Worm (Caenorhabditis elegans): Measurements from ENCODE around the gene T26H5.14.

Gene T26H5.14

DNA sequence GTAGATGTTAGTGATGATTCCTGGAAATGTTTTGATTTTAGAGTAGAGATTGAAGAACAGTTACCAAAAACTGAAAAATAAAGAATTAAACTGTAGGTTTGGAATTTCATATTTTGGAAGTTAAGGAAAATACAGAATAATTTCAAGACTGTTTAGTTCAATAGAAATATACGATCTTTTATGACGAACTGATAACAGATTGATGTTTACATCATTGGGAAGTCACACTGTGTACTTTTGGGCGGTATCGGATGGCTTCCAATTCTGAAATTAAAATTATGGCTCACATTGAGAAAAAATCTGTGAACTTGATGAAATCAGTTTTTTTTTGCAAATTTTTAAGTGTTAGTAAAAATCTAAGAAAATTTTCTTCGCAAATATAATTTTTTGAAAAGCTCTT is 16.5 kb upstream of the T26H5.14 start, which contains the start of gene T26H5.8:
Gene T26H5.8 (minus strand): TSS at position 270 of the 400 bp plus-strand sequence.
- TF ChIP-seq him-1 (tag; optimal IDR thresholded peaks at IDR 0.05) (no peak), W03F9.2 (tag; optimal IDR thresholded peaks at IDR 0.05) (peak; percentile 34), dao-5 (tag; optimal IDR thresholded peaks at IDR 0.05) (no peak)

DNA sequence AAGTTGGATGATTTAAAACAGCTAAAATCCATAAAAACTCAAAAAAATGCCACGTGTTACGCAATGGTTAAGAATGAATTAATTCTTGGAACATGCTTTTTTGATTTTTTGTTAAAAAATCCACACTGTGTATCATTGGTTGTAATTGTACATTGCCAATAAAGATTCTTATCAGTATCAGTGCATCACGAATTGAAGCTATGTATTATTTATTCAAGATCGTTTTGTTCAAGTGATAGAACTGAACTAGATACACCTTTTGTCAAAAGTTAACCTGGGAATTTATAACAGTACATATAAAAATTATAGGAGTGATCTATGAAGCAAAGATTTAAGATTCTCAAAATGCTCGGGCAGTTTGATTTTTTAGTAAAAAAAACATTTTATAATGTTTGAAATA is 14.3 kb upstream of the T26H5.14 start:
- TF ChIP-seq him-1 (tag; optimal IDR thresholded peaks at IDR 0.05), result no peak
- TF ChIP-seq W03F9.2 (tag; optimal IDR thresholded peaks at IDR 0.05), result no peak
- TF ChIP-seq dao-5 (tag; optimal IDR thresholded peaks at IDR 0.05), result no peak

ce11 chrV:15436133-15436532 is 12.8 kb upstream of the T26H5.14 start:
- TF ChIP-seq dao-5 (tag; optimal IDR thresholded peaks at IDR 0.05) (no peak), him-1 (tag; optimal IDR thresholded peaks at IDR 0.05) (no peak), W03F9.2 (tag; optimal IDR thresholded peaks at IDR 0.05) (no peak)

DNA sequence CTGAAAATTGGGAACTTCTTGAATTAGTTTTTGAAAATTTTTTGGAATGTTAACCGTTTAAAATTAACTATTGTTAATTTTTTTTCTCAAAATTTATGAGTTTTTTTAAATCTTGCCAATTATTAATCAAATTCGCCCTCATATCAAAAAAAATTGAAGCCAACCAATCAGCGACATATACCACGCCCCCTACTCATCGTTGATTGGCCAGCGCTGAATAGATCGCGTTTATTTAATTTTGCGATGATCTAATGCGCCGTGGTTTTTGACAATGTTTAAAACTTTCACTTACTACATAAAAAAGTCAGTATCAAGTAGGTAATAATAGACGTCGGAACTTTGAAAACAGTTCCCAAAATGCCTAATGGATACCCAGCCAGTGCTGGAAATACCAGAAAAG is 6.6 kb upstream of the T26H5.14 start:
- TF ChIP-seq W03F9.2 (tag; optimal IDR thresholded peaks at IDR 0.05) (no peak), him-1 (tag; optimal IDR thresholded peaks at IDR 0.05) (no peak), dao-5 (tag; optimal IDR thresholded peaks at IDR 0.05) (no peak)

DNA sequence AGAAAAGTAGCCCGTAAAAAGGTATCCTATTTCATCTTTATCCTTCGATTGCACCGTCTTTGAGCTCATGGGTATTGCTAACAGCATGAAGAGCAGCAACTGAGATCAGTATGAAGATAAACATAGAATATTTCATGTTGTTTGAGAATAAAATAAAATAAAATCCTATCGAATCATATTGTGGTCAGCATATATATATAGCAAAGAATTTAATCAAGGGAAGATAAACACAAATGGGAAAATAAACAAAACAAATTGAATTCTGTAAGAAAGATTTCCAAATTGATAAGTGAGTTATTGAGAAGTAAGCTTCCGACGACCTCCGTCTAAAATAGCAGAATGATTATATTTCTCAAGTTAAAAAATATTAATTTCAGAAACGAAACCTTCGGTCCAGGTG is 5.3 kb upstream of the T26H5.14 start, which contains the start of gene T26H5.10:
Gene T26H5.10 (minus strand): TSS at position 101 of the 400 bp plus-strand sequence.
- TF ChIP-seq him-1 (tag; optimal IDR thresholded peaks at IDR 0.05), result no peak
- no peak for TF ChIP-seq W03F9.2 (tag; optimal IDR thresholded peaks at IDR 0.05)
- TF ChIP-seq dao-5 (tag; optimal IDR thresholded peaks at IDR 0.05), result no peak

DNA sequence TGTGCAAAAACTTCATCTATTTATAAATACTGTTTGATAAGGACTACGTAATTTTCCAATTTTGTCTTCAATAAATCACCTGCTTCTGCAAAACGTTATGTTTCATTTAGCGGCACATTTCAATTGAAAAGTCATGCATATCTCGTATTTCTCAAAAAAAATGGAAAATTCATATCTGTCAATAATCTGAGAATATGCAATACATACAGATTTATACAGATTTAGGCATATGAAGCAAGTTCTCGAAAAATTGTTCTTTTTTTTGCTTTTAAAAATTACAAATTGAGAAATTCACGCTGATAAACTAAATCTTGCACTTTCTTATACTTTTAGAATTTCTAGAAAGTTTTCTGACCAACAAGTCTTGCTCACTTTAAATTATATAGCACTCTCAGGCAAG is 4.8 kb upstream of the T26H5.14 start, which contains the start of gene T26H5.11:
Gene T26H5.11 (minus strand): TSS at position 101 of the 400 bp plus-strand sequence.
- TF ChIP-seq W03F9.2 (tag; optimal IDR thresholded peaks at IDR 0.05) (no peak), dao-5 (tag; optimal IDR thresholded peaks at IDR 0.05) (no peak), him-1 (tag; optimal IDR thresholded peaks at IDR 0.05) (no peak)

DNA sequence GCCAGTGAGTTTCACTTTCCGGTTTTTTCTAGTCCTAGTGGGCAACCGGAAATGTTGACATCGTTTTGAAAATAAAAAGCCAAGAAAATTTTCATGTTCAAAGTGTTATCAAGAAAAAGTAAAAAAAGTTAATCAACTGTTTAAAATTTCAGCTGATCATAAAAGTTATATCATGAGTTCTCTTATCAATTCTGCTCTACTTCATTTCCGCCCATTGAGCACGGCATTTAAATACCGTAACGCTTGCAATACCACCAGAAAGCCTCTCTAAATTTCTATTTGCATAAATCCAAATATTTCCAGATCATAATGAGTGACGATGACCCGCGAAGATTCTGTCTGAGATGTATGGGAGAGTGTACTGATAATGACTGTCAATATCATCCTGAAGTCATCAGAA is 4.3 kb upstream of the T26H5.14 start, which contains the start of gene T26H5.9:
Gene T26H5.9 (plus strand): TSS at position 302 of the 400 bp plus-strand sequence.
- no peak for TF ChIP-seq dao-5 (tag; optimal IDR thresholded peaks at IDR 0.05)
- no peak for TF ChIP-seq W03F9.2 (tag; optimal IDR thresholded peaks at IDR 0.05)
- no peak for TF ChIP-seq him-1 (tag; optimal IDR thresholded peaks at IDR 0.05)

ce11 chrV:15445437-15445836 is 3.5 kb upstream of the T26H5.14 start, which contains the start of gene srh-239:
Gene srh-239, plus strand, starts transcription at chrV:15445737.
- TF ChIP-seq dao-5 (tag; optimal IDR thresholded peaks at IDR 0.05) (no peak), W03F9.2 (tag; optimal IDR thresholded peaks at IDR 0.05) (no peak), him-1 (tag; optimal IDR thresholded peaks at IDR 0.05) (no peak)

DNA sequence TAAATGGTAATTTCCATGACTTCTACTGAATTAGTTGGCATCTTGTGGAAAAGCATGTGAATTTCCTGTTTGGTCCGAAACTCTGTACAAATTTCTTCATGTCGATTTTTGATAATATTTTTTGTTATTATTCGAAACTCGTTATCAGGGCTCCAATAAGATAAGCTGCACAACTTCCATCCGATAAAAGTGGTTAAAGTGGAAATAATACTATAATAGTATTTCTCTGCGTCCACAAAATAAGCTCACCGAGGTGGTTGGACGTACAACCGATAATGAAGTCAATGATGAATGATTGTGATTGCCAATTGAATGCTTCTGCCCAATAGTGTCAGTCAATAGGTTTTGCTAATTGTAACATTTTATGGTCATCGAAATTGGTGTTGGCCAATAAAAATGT is 557 bp upstream of the T26H5.14 start, which contains the start of gene T26H5.4:
Gene T26H5.4 (minus strand): TSS at position 294 of the 400 bp plus-strand sequence.
- TF ChIP-seq W03F9.2 (tag; optimal IDR thresholded peaks at IDR 0.05), result no peak
- no peak for TF ChIP-seq dao-5 (tag; optimal IDR thresholded peaks at IDR 0.05)
- TF ChIP-seq him-1 (tag; optimal IDR thresholded peaks at IDR 0.05), result no peak

- no peak for TF ChIP-seq W03F9.2 (tag; optimal IDR thresholded peaks at IDR 0.05)
- TF ChIP-seq him-1 (tag; optimal IDR thresholded peaks at IDR 0.05), result no peak
- no peak for TF ChIP-seq dao-5 (tag; optimal IDR thresholded peaks at IDR 0.05)
Observed at ce11 chrV:15451421-15451820, 2.5 kb downstream of the T26H5.14 start, which contains the start of gene srw-33. Gene srw-33, minus strand, starts transcription at chrV:15451521.

ce11 chrV:15454322-15454721 is 5.4 kb downstream of the T26H5.14 start:
- TF ChIP-seq him-1 (tag; optimal IDR thresholded peaks at IDR 0.05) (no peak), dao-5 (tag; optimal IDR thresholded peaks at IDR 0.05) (no peak), W03F9.2 (tag; optimal IDR thresholded peaks at IDR 0.05) (no peak)

ce11 chrV:15459088-15459487 is 10.1 kb downstream of the T26H5.14 start, which contains the start of gene str-71:
Gene str-71, minus strand, starts transcription at chrV:15459188.
- TF ChIP-seq dao-5 (tag; optimal IDR thresholded peaks at IDR 0.05), result no peak
- no peak for TF ChIP-seq him-1 (tag; optimal IDR thresholded peaks at IDR 0.05)
- TF ChIP-seq W03F9.2 (tag; optimal IDR thresholded peaks at IDR 0.05), result no peak

- TF ChIP-seq W03F9.2 (tag; optimal IDR thresholded peaks at IDR 0.05) (no peak), him-1 (tag; optimal IDR thresholded peaks at IDR 0.05) (no peak), dao-5 (tag; optimal IDR thresholded peaks at IDR 0.05) (no peak)
Observed at ce11 chrV:15464402-15464801, 15.4 kb downstream of the T26H5.14 start, which contains the start of gene rocf-1. Gene rocf-1, minus strand, starts transcription at chrV:15464502.

DNA sequence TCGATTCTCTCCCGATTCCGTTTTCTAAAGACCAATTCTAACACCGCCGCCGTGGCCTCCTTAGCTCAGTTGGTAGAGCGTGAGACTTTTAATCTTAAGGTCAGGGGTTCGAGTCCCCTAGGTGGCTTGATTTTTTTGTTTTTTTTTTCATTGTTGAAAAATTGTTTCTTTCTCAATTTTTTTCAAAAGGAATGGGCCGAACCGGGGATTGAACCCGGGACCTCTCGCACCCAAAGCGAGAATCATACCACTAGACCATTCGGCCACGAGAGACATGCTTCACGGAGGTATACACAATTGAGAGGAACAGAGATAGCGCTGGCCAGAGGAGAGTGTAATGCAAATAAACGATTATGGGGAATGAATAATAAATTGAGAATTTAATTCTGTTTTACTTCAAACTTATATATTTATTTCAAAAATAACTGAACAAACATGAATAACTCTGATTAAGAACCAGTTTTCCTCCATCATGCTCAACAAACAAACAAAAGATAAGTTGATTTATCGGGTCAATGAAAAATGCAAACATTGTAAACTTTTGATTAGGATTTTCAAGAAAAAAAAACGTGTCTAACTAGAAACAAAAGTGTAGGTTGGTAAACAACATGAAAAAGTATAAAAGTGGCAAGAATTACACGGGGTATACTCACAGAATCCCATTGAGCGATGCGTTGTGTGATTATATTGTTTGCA is 16.2 kb downstream of the T26H5.14 start, which contains the start of gene pqn-71:
Gene pqn-71 (plus strand): TSS at position 646 of the 696 bp plus-strand sequence.
- TF ChIP-seq him-1 (tag; optimal IDR thresholded peaks at IDR 0.05) (peak; percentile 92), dao-5 (tag; optimal IDR thresholded peaks at IDR 0.05) (peak; percentile 87), W03F9.2 (tag; optimal IDR thresholded peaks at IDR 0.05) (peak; percentile 71)

Measured in whole organism, L4/young adult.